Worm (Caenorhabditis elegans): Measurements from ENCODE around the gene dpy-11.

dpy-11 gene

ce11 chrV:6485109-6485508 is 29.9 kb downstream of the dpy-11 start:
- no peak for TF ChIP-seq unc-130 (GFP tag; optimal IDR thresholded peaks at IDR 0.05)
- TF ChIP-seq aha-1 (tag) = peak; percentile 55

ce11 chrV:6476026-6476425 is 39.0 kb downstream of the dpy-11 start:
- TF ChIP-seq dpl-1 (GFP tag; optimal IDR thresholded peaks at IDR 0.05) (peak; percentile 36), hif-1 (tag; optimal IDR thresholded peaks at IDR 0.05) (no peak), F10B5.3 (tag; optimal IDR thresholded peaks at IDR 0.05) (no peak), Y5F2A.4 (GFP tag; optimal IDR thresholded peaks at IDR 0.05) (no peak), lir-3 (tag; optimal IDR thresholded peaks at IDR 0.05) (no peak), dve-1 (tag; optimal IDR thresholded peaks at IDR 0.05; ENCODE audit: insufficient read depth) (peak; percentile 83), unc-130 (GFP tag; optimal IDR thresholded peaks at IDR 0.05) (no peak), lin-15B (tag; optimal IDR thresholded peaks at IDR 0.05) (no peak), mdl-1 (tag; optimal IDR thresholded peaks at IDR 0.05) (no peak), lin-13 (GFP tag; optimal IDR thresholded peaks at IDR 0.05) (no peak), gei-8 (GFP tag; optimal IDR thresholded peaks at IDR 0.05) (no peak), ZK337.2 (GFP tag; IDR thresholded peaks at IDR 0.05) (no peak), php-3 (GFP tag; IDR thresholded peaks at IDR 0.05) (no peak), ceh-82 (tag; optimal IDR thresholded peaks at IDR 0.05) (no peak), zip-11 (GFP tag; IDR thresholded peaks at IDR 0.05) (no peak), nhr-6 (tag; optimal IDR thresholded peaks at IDR 0.05) (no peak), nhr-28 (tag; optimal IDR thresholded peaks at IDR 0.05) (peak; percentile 72), dmd-6 (GFP tag; IDR thresholded peaks at IDR 0.05) (peak; percentile 60), sdz-12 (GFP tag; optimal IDR thresholded peaks at IDR 0.05) (no peak), hlh-30 (tag; optimal IDR thresholded peaks at IDR 0.05; ENCODE audit: insufficient read depth) (no peak), lin-39 (tag; optimal IDR thresholded peaks at IDR 0.05) (no peak), Y75B8A.6 (GFP tag; IDR thresholded peaks at IDR 0.05) (no peak), lin-29 (GFP tag; IDR thresholded peaks at IDR 0.05) (no peak), saeg-2 (GFP tag; IDR thresholded peaks at IDR 0.05) (no peak), aly-2 (tag; optimal IDR thresholded peaks at IDR 0.05) (no peak), hmg-1.1 (GFP tag; IDR thresholded peaks at IDR 0.05) (no peak), daf-8 (GFP tag; IDR thresholded peaks at IDR 0.05) (no peak), lim-7 (GFP tag; IDR thresholded peaks at IDR 0.05) (no peak), jun-1 (tag; optimal IDR thresholded peaks at IDR 0.05) (no peak), ztf-11 (tag; optimal IDR thresholded peaks at IDR 0.05) (no peak), mxl-2 (GFP tag; conservative IDR thresholded peaks at IDR 0.05) (no peak), mdt-29 (GFP tag; IDR thresholded peaks at IDR 0.05) (no peak), ceh-28 (tag; optimal IDR thresholded peaks at IDR 0.05) (no peak), ceh-62 (tag; optimal IDR thresholded peaks at IDR 0.05) (no peak), daf-19 (GFP tag; conservative IDR thresholded peaks at IDR 0.05) (no peak), egl-27 (tag; optimal IDR thresholded peaks at IDR 0.05) (no peak), hlh-11 (tag; optimal IDR thresholded peaks at IDR 0.05) (peak; percentile 61), aha-1 (tag) (no peak), snpc-4 (tag; optimal IDR thresholded peaks at IDR 0.05) (no peak), F49E8.2 (tag; optimal IDR thresholded peaks at IDR 0.05; ENCODE audit: borderline replicate concordance) (no peak), nhr-111 (GFP tag; optimal IDR thresholded peaks at IDR 0.05) (no peak), tra-1 (GFP tag; IDR thresholded peaks at IDR 0.05) (no peak), zfp-2 (tag; optimal IDR thresholded peaks at IDR 0.05) (no peak), mes-2 (tag; optimal IDR thresholded peaks at IDR 0.05; ENCODE audit: poor library complexity, severe bottlenecking) (no peak), fos-1 (tag; optimal IDR thresholded peaks at IDR 0.05) (no peak), F26F4.8 (GFP tag; conservative IDR thresholded peaks at IDR 0.05) (no peak), attf-4 (tag; optimal IDR thresholded peaks at IDR 0.05) (no peak), daf-16 (GFP tag; optimal IDR thresholded peaks at IDR 0.05) (no peak), daf-16 (tag; optimal IDR thresholded peaks at IDR 0.05) (peak; percentile 77), ZK546.5 (tag; optimal IDR thresholded peaks at IDR 0.05) (no peak), nhr-77 (tag; optimal IDR thresholded peaks at IDR 0.05) (peak; percentile 43)

All from whole organism, L4 larva.